Worm (Caenorhabditis elegans) whole organism, midembryonic: Measurements from ENCODE around the gene T26H10.2.
"Not testable (repeated sequence)": the region's sequence is repeated elsewhere in the genome, so short reads cannot be mapped to it uniquely, and the experiment has no call there.

Source experiments
- flt-1 ChIP-seq: fragments of 200-800 bp; sonication (Bioruptor generic); IDR thresholded peaks from 2 replicates; pipeline ENCODE4 v1.3.6; 2022; ENCODE audit warnings: missing genetic modification characterization, missing compliant biosample characterization
- med-1 ChIP-seq: sonication (generic microtip); optimal IDR thresholded peaks from 2 replicates; lab custom pipeline; 2017; ENCODE audit warnings: missing genetic modification characterization, mild to moderate bottlenecking, missing compliant biosample characterization, antibody characterized with exemption, missing genetic modification reagents; ENCODE audit not compliant: insufficient read depth
- ref-1 ChIP-seq: fragments of 200-800 bp; sonication (Bioruptor generic); conservative IDR thresholded peaks from 2 replicates; pipeline ENCODE4 v1.3.6; 2022; ENCODE audit warnings: missing genetic modification reagents, missing genetic modification characterization, missing compliant biosample characterization
- tab-1 ChIP-seq: fragments of 200-800 bp; sonication (Bioruptor generic); IDR thresholded peaks from 2 replicates; pipeline ENCODE4 v1.3.6; 2022; ENCODE audit warnings: missing genetic modification characterization, missing compliant biosample characterization

- TF ChIP-seq tab-1 (GFP tag; lab: Robert Waterston, UW); med-1 (GFP tag; lab: Kevin White, UChicago); ref-1 (GFP tag; lab: Robert Waterston, UW); flt-1: not testable (repeated sequence)
Observed at ce11 chrV:11395024-11395423, 29.4 kb downstream of the T26H10.2 start, which contains the start of gene K03B8.4.
